Worm (Caenorhabditis elegans): Measurements from ENCODE around the gene H41C03.2.
"Not testable (repeated sequence)": the region's sequence is repeated elsewhere in the genome, so short reads cannot be mapped to it uniquely, and the experiment has no call there.

Gene H41C03.2

DNA sequence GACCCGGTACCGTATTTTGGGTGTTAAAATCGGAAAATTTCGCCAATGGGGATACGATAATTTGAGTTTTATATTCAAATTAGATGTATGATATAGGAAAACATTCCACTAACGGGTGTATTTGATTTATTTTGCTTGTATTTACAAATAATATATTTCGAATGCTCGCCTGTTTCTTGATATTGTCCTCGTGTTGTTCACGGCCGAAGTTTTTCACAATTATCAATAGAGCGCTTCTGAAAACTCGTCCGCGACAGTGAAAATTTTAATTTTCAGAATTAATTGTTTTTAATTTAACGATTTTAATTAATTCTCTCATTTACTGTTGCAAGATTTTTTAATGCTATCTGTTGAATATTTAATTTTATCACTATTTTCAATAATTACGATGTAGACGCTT is 32.3 kb downstream of the H41C03.2 start:
- TF ChIP-seq hmg-4 (GFP tag; optimal IDR thresholded peaks at IDR 0.05) (no peak), tbx-37 (GFP tag; conservative IDR thresholded peaks at IDR 0.05) (no peak), ama-1 (optimal IDR thresholded peaks at IDR 0.05) (no peak), ceh-36 (tag; optimal IDR thresholded peaks at IDR 0.05) (no peak), flt-1 (GFP tag; IDR thresholded peaks at IDR 0.05) (no peak), tra-4 (tag; optimal IDR thresholded peaks at IDR 0.05) (no peak), ets-7 (tag; optimal IDR thresholded peaks at IDR 0.05) (no peak), hmbx-1 (tag; optimal IDR thresholded peaks at IDR 0.05) (no peak), F13C5.2 (tag; optimal IDR thresholded peaks at IDR 0.05) (no peak), ceh-13 (GFP tag; optimal IDR thresholded peaks at IDR 0.05) (no peak), hnd-1 (tag; optimal IDR thresholded peaks at IDR 0.05) (no peak), pes-1 (GFP tag; IDR thresholded peaks at IDR 0.05) (no peak), scrt-1 (GFP tag; IDR thresholded peaks at IDR 0.05) (no peak), tbx-11 (GFP tag; IDR thresholded peaks at IDR 0.05) (no peak), B0310.2 (tag; optimal IDR thresholded peaks at IDR 0.05) (no peak), aly-1 (tag; optimal IDR thresholded peaks at IDR 0.05) (no peak), sea-1 (GFP tag; conservative IDR thresholded peaks at IDR 0.05) (no peak)

DNA sequence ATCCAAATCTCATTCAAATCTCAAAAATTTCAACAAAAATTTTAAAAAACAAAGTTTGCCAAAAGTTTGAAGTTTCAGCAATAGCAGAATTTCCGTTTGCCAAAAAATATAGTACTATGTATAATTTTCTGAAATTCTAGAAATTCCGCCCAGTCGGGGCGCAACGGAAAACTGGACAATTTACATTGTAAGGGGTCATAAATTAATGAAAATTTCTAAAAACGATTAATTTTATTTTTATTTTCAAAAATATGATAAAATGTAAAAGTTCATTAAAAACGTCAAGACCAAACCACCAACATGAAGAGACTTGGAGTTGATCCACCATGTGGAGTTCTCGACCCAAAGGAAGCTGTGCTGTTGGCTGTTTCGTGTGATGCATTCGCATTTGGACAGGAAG is 33.6 kb downstream of the H41C03.2 start, which contains the start of gene ZK1248.4:
Gene ZK1248.4, plus strand, starts transcription at position 301 of the 400 bp plus-strand sequence.
- TF ChIP-seq hnd-1 (tag; optimal IDR thresholded peaks at IDR 0.05), result no peak
- TF ChIP-seq F13C5.2 (tag; optimal IDR thresholded peaks at IDR 0.05), result no peak
- no peak for TF ChIP-seq scrt-1 (GFP tag; IDR thresholded peaks at IDR 0.05)
- TF ChIP-seq sea-1 (GFP tag; conservative IDR thresholded peaks at IDR 0.05), result no peak
- TF ChIP-seq ceh-36 (tag; optimal IDR thresholded peaks at IDR 0.05), result no peak
- TF ChIP-seq ama-1 (optimal IDR thresholded peaks at IDR 0.05), result no peak
- TF ChIP-seq ets-7 (tag; optimal IDR thresholded peaks at IDR 0.05), result no peak
- no peak for TF ChIP-seq hmbx-1 (tag; optimal IDR thresholded peaks at IDR 0.05)

DNA sequence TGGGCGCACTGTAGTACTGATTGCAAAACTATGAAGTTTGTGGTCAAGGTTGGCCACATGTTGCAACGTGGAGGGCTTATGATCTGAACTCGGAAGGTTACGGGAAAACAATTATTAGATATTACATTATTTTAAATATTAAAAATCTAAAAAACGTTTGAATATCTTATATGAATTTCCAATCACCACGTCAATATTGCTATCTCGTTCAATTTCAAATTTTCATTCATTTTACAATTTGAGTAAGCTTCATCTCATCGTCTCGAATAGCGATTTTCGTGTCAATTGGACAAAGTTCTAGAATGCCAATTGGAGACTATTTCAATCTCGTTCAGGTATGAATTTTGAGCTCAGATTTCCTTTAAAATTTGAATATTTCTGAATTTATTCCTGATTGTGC is 35.6 kb downstream of the H41C03.2 start, which contains the start of gene ZK1248.20:
Gene ZK1248.20, plus strand, starts transcription at position 301 of the 400 bp plus-strand sequence.
- no peak for TF ChIP-seq F13C5.2 (tag; optimal IDR thresholded peaks at IDR 0.05)
- TF ChIP-seq hnd-1 (tag; optimal IDR thresholded peaks at IDR 0.05), result no peak
- TF ChIP-seq ets-7 (tag; optimal IDR thresholded peaks at IDR 0.05), result no peak
- no peak for TF ChIP-seq sea-1 (GFP tag; conservative IDR thresholded peaks at IDR 0.05)
- TF ChIP-seq B0310.2 (tag; optimal IDR thresholded peaks at IDR 0.05), result no peak
- no peak for TF ChIP-seq pes-1 (GFP tag; IDR thresholded peaks at IDR 0.05)
- TF ChIP-seq hmg-4 (GFP tag; optimal IDR thresholded peaks at IDR 0.05), result no peak

DNA sequence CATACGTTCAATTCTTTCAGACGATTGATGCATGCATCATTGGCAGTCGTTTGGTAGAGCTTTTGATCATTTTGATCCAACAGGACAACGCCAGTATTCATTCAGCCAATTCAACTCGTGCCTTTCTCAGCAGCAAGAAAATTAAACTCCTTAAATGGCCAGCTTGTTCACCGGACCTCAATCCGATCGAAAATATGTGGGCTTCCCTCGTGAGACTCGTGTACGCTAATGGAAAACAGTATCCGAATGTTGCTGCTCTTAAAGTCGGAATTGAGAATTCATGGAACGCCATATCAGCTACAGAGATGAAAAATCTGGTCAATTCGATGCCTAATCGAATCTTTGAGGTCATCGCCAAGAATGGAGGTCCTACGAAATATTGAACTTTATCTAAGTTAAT is 36.5 kb downstream of the H41C03.2 start, which contains the start of gene wago-5:
Gene wago-5, minus strand, starts transcription at position 101 of the 400 bp plus-strand sequence.
- TF ChIP-seq hmg-4 (GFP tag; optimal IDR thresholded peaks at IDR 0.05); ama-1 (optimal IDR thresholded peaks at IDR 0.05); sea-1 (GFP tag; conservative IDR thresholded peaks at IDR 0.05): not testable (repeated sequence)

DNA sequence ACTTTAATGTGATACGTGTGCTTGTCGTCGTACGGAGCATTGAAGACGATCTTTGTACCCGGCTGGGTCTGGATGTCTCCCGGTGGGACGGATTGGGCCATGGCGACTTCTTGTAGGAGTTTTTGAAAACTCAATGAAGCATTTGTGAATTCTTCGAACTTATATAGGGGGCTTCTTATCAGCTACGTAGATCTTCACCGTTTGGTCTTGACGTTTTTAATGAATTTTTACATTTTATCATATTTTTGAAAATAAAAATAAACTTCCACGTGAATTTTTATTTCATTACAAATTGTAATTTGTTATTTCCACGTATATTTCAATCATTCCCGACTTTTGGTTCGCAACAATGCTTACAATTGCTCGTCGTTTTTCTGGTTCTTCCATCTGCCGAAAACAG is 41.7 kb downstream of the H41C03.2 start, which contains the start of the genes msp-64 and ZK1248.5:
Gene msp-64, minus strand, starts transcription at position 101 of the 400 bp plus-strand sequence.
Gene ZK1248.5, plus strand, starts transcription at position 285 of the 400 bp plus-strand sequence.
- TF ChIP-seq F13C5.2 (tag; optimal IDR thresholded peaks at IDR 0.05) (no peak), ceh-36 (tag; optimal IDR thresholded peaks at IDR 0.05) (no peak), tra-4 (tag; optimal IDR thresholded peaks at IDR 0.05) (no peak), ceh-13 (GFP tag; optimal IDR thresholded peaks at IDR 0.05) (no peak), B0310.2 (tag; optimal IDR thresholded peaks at IDR 0.05) (no peak), hnd-1 (tag; optimal IDR thresholded peaks at IDR 0.05) (no peak), tbx-11 (GFP tag; IDR thresholded peaks at IDR 0.05) (no peak), hmg-4 (GFP tag; optimal IDR thresholded peaks at IDR 0.05) (no peak), aly-1 (tag; optimal IDR thresholded peaks at IDR 0.05) (no peak), hmbx-1 (tag; optimal IDR thresholded peaks at IDR 0.05) (no peak), ets-7 (tag; optimal IDR thresholded peaks at IDR 0.05) (no peak), ama-1 (optimal IDR thresholded peaks at IDR 0.05) (no peak), pes-1 (GFP tag; IDR thresholded peaks at IDR 0.05) (no peak), scrt-1 (GFP tag; IDR thresholded peaks at IDR 0.05) (no peak)

DNA sequence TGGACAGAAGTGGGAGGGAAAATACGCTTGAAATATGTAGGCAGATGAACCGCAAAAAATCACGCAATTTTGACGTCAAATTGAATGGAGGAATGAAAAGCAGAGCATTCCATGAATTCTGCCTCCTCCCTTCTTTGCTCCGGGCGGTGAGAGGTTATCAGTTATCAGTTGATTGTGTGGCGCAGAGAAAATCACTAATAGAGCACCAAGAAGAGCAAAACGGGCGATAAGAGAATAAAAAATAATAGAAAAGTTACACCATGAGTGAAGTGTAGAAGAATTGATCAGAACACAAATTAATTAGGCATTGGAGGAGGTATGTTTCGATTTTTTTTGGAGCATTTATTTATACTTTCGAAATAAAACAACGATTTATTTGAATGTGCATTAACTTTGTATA is 45.3 kb downstream of the H41C03.2 start:
- no peak for TF ChIP-seq tbx-37 (GFP tag; conservative IDR thresholded peaks at IDR 0.05)
- TF ChIP-seq flt-1 (GFP tag; IDR thresholded peaks at IDR 0.05), result no peak
- TF ChIP-seq B0310.2 (tag; optimal IDR thresholded peaks at IDR 0.05), result no peak
- no peak for TF ChIP-seq aly-1 (tag; optimal IDR thresholded peaks at IDR 0.05)
- no peak for TF ChIP-seq ceh-36 (tag; optimal IDR thresholded peaks at IDR 0.05)
- no peak for TF ChIP-seq tra-4 (tag; optimal IDR thresholded peaks at IDR 0.05)
- no peak for TF ChIP-seq ceh-13 (GFP tag; optimal IDR thresholded peaks at IDR 0.05)
- TF ChIP-seq ama-1 (optimal IDR thresholded peaks at IDR 0.05), result no peak

DNA sequence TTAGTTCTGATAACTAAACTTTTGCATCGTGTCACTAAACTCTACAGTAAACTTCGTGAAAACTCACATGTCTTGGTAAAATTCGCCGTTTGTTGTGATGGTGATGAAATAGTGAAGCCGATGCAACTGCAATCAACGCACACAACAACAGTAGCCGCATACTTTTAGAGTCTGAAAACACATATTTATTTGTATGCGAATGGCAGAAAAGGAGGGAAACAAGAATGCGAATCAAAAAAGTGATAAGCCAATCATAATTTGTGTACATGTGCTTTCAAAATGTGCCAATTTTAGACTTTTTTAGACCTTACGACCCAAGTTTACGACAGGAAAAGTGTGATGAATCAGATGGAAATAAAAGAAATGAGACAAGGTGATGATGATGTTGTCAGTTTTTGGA is 46.6 kb downstream of the H41C03.2 start, which contains the start of gene K05F1.10:
Gene K05F1.10, minus strand, starts transcription at position 171 of the 400 bp plus-strand sequence.
- no peak for TF ChIP-seq ceh-36 (tag; optimal IDR thresholded peaks at IDR 0.05)
- TF ChIP-seq tbx-37 (GFP tag; conservative IDR thresholded peaks at IDR 0.05), result no peak
- TF ChIP-seq flt-1 (GFP tag; IDR thresholded peaks at IDR 0.05), result no peak
- TF ChIP-seq sea-1 (GFP tag; conservative IDR thresholded peaks at IDR 0.05), result no peak
- no peak for TF ChIP-seq scrt-1 (GFP tag; IDR thresholded peaks at IDR 0.05)
- TF ChIP-seq hnd-1 (tag; optimal IDR thresholded peaks at IDR 0.05), result no peak
- no peak for TF ChIP-seq tra-4 (tag; optimal IDR thresholded peaks at IDR 0.05)
- TF ChIP-seq B0310.2 (tag; optimal IDR thresholded peaks at IDR 0.05), result no peak
- TF ChIP-seq pes-1 (GFP tag; IDR thresholded peaks at IDR 0.05), result no peak
- TF ChIP-seq aly-1 (tag; optimal IDR thresholded peaks at IDR 0.05), result no peak
- TF ChIP-seq ama-1 (optimal IDR thresholded peaks at IDR 0.05), result no peak
- TF ChIP-seq F13C5.2 (tag; optimal IDR thresholded peaks at IDR 0.05), result no peak
- no peak for TF ChIP-seq ceh-13 (GFP tag; optimal IDR thresholded peaks at IDR 0.05)
- no peak for TF ChIP-seq hmg-4 (GFP tag; optimal IDR thresholded peaks at IDR 0.05)

DNA sequence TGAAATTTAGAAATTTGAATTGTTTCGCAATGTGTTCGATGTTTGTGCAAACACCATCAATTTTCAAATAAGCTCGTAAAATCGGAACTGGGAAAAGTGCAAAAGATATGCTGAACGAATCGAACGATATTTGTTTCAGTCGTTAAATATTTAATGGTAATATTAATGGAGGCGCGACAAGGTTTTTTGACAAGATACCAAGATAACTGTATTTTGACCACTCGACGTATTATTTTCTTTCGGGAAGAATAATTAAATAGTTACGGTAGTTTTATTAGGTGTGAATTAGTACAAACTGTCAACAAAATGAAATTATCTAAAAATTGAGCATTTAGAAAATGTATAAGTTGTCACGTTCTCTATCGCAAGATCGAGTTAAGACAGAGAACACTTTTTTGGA is 47.6 kb downstream of the H41C03.2 start:
- TF ChIP-seq tbx-37 (GFP tag; conservative IDR thresholded peaks at IDR 0.05), result no peak

Data from whole organism, early embryonic.